Fruit fly (Drosophila melanogaster) whole organism, prepupa: ENCODE data around the gene CG2712.
A peak's percentile ranks its signal among the peaks of the same experiment; 100 is the strongest.

Source experiments
- Blimp-1 ChIP-seq: fragments of 200-800 bp; sonication (Bioruptor generic); optimal IDR thresholded peaks from 3 replicates; lab custom pipeline; 2017; ENCODE audit warnings: missing biosample characterization, missing genetic modification characterization, mild to moderate bottlenecking, moderate library complexity, missing genetic modification reagents
- CG10669 ChIP-seq: fragments of 200-800 bp; sonication (Bioruptor generic); optimal IDR thresholded peaks from 3 replicates; lab custom pipeline; 2018; ENCODE audit warnings: missing biosample characterization, mild to moderate bottlenecking, missing genetic modification characterization, moderate library complexity
- CG15336 ChIP-seq: fragments of 200-800 bp; sonication (Bioruptor generic); IDR thresholded peaks from 2 replicates; pipeline ENCODE4 v1.3.6; 2022; ENCODE audit warnings: missing biosample characterization, missing genetic modification characterization
- CG16779 ChIP-seq: fragments of 200-800 bp; sonication (Bioruptor generic); optimal IDR thresholded peaks from 3 replicates; lab custom pipeline; 2017; ENCODE audit warnings: missing biosample characterization, mild to moderate bottlenecking, missing genetic modification characterization
- CG31627 ChIP-seq: fragments of 200-800 bp; sonication (Bioruptor generic); optimal IDR thresholded peaks from 3 replicates; lab custom pipeline; 2016; ENCODE audit warnings: missing biosample characterization, missing genetic modification characterization
- CG32006 ChIP-seq: fragments of 200-800 bp; sonication (Bioruptor generic); optimal IDR thresholded peaks from 3 replicates; lab custom pipeline; 2017; ENCODE audit warnings: missing biosample characterization, mild to moderate bottlenecking, missing genetic modification characterization
- CG3919 ChIP-seq: fragments of 200-800 bp; sonication (Bioruptor generic); optimal IDR thresholded peaks from 3 replicates; lab custom pipeline; 2016; ENCODE audit warnings: missing biosample characterization, missing genetic modification characterization
- CG4318 ChIP-seq: fragments of 200-800 bp; sonication (Bioruptor generic); optimal IDR thresholded peaks from 3 replicates; lab custom pipeline; 2017; ENCODE audit warnings: missing biosample characterization, mild to moderate bottlenecking, missing genetic modification characterization
- CG6163 ChIP-seq: fragments of 200-800 bp; sonication (Bioruptor generic); IDR thresholded peaks from 3 replicates; pipeline ENCODE4 v1.3.6; 2022; ENCODE audit warnings: missing biosample characterization, missing genetic modification characterization
- CG6276 ChIP-seq: fragments of 200-800 bp; sonication (Bioruptor generic); optimal IDR thresholded peaks from 2 replicates; lab custom pipeline; 2017; ENCODE audit warnings: missing biosample characterization, mild to moderate bottlenecking, missing genetic modification characterization
- CG6808 ChIP-seq: fragments of 200-800 bp; sonication (Bioruptor generic); optimal IDR thresholded peaks from 3 replicates; lab custom pipeline; 2017; ENCODE audit warnings: missing biosample characterization, missing genetic modification characterization, mild to moderate bottlenecking, moderate library complexity, missing genetic modification reagents
- CG6854 ChIP-seq: fragments of 200-800 bp; sonication (Bioruptor generic); optimal IDR thresholded peaks from 2 replicates; lab custom pipeline; 2017; ENCODE audit warnings: missing biosample characterization, mild to moderate bottlenecking, missing genetic modification characterization
- CG8119 ChIP-seq: fragments of 200-800 bp; sonication (Bioruptor generic); IDR thresholded peaks from 3 replicates; pipeline ENCODE4 v1.3.6; 2022; ENCODE audit warnings: missing biosample characterization, missing genetic modification characterization
- CG8319 ChIP-seq: fragments of 200-800 bp; sonication (Bioruptor generic); optimal IDR thresholded peaks from 3 replicates; lab custom pipeline; 2016; ENCODE audit warnings: missing biosample characterization, missing genetic modification characterization
- Eip78C ChIP-seq: fragments of 200-800 bp; sonication (Bioruptor generic); peaks from one replicate; lab custom pipeline; 2016; ENCODE audit warnings: missing biosample characterization, missing genetic modification characterization
- Gug ChIP-seq: fragments of 200-800 bp; sonication (Bioruptor generic); IDR thresholded peaks from 2 replicates; pipeline ENCODE4 v1.3.6; 2022; ENCODE audit warnings: missing biosample characterization, missing genetic modification characterization
- Hr38 ChIP-seq: sonication (Bioruptor generic); optimal IDR thresholded peaks from 2 replicates; lab custom pipeline; 2016; ENCODE audit warnings: missing biosample characterization, missing genetic modification characterization
- Hr4 ChIP-seq: fragments of 200-800 bp; sonication (Bioruptor generic); optimal IDR thresholded peaks from 3 replicates; lab custom pipeline; 2016; ENCODE audit warnings: missing biosample characterization, missing genetic modification characterization
- OdsH ChIP-seq: fragments of 200-800 bp; sonication (Bioruptor generic); optimal IDR thresholded peaks from 3 replicates; lab custom pipeline; 2016; ENCODE audit warnings: missing biosample characterization, missing genetic modification characterization
- Sox102F ChIP-seq: fragments of 200-800 bp; sonication (Bioruptor generic); optimal IDR thresholded peaks from 2 replicates; lab custom pipeline; 2016; ENCODE audit warnings: missing biosample characterization, mild to moderate bottlenecking, missing genetic modification characterization
- Sox14 ChIP-seq: fragments of 200-800 bp; sonication (Bioruptor generic); optimal IDR thresholded peaks from 3 replicates; lab custom pipeline; 2016; ENCODE audit warnings: missing biosample characterization, missing genetic modification characterization
- Sox15 ChIP-seq: fragments of 200-800 bp; sonication (Bioruptor generic); optimal IDR thresholded peaks from 3 replicates; lab custom pipeline; 2016; ENCODE audit warnings: missing biosample characterization, missing genetic modification characterization
- achi ChIP-seq: fragments of 200-800 bp; sonication (Bioruptor generic); optimal IDR thresholded peaks from 3 replicates; lab custom pipeline; 2016; ENCODE audit warnings: missing biosample characterization, missing genetic modification characterization
- esn ChIP-seq: fragments of 200-800 bp; sonication (Bioruptor generic); optimal IDR thresholded peaks from 2 replicates; lab custom pipeline; 2016; ENCODE audit warnings: missing biosample characterization, mild to moderate bottlenecking, missing genetic modification characterization, moderate library complexity
- fd59A ChIP-seq: fragments of 200-800 bp; sonication (Bioruptor generic); optimal IDR thresholded peaks from 2 replicates; lab custom pipeline; 2017; ENCODE audit warnings: missing biosample characterization, mild to moderate bottlenecking, missing genetic modification characterization, missing genetic modification reagents
- fd85E ChIP-seq: fragments of 200-800 bp; sonication (Bioruptor generic); optimal IDR thresholded peaks from 3 replicates; lab custom pipeline; 2016; ENCODE audit warnings: missing biosample characterization, missing genetic modification characterization
- net ChIP-seq: fragments of 200-800 bp; sonication (Bioruptor generic); optimal IDR thresholded peaks from 3 replicates; lab custom pipeline; 2016; ENCODE audit warnings: missing biosample characterization, missing genetic modification characterization
- pdm3 ChIP-seq: fragments of 200-800 bp; sonication (Bioruptor generic); optimal IDR thresholded peaks from 3 replicates; lab custom pipeline; 2016; ENCODE audit warnings: missing biosample characterization, missing genetic modification characterization
- spab ChIP-seq: fragments of 200-800 bp; sonication (Bioruptor generic); optimal IDR thresholded peaks from 2 replicates; lab custom pipeline; 2017; ENCODE audit warnings: missing biosample characterization, mild to moderate bottlenecking, missing genetic modification characterization, missing genetic modification reagents
- svp ChIP-seq: fragments of 200-800 bp; sonication (Bioruptor generic); peaks from one replicate; lab custom pipeline; 2016; ENCODE audit warnings: missing biosample characterization, missing genetic modification characterization
- vri ChIP-seq: fragments of 200-800 bp; sonication (Bioruptor generic); optimal IDR thresholded peaks from 3 replicates; lab custom pipeline; 2016; ENCODE audit warnings: missing biosample characterization, mild to moderate bottlenecking, missing genetic modification characterization

The CG2712 gene

DNA sequence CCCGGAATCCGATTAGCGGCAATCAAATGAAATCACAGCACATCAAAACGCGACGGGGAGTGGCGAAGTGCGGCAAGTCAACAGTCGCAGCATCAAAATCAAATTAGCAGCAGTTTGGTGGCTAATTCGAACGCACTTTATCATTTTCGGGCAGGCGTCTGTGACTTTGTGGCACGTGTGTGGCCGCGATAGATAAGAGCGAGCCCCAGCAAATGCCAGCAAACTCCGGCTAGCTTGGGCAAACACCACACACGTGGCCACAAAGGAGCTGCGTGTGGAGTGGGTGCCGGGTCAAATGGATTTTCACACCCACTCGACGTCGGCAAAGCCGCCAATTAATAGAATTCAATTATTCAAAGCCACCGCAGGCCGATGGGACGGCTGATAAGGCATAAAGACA, 48.3 kb upstream of the CG2712 start:
- TF ChIP-seq CG31627, result no peak
- no peak for TF ChIP-seq Blimp-1 (GFP tag; lab: Kevin White, UChicago)
- TF ChIP-seq vri (GFP tag; lab: Kevin White, UChicago), result no peak
- TF ChIP-seq Sox14 (GFP tag; lab: Kevin White, UChicago), result no peak
- TF ChIP-seq svp, result no peak

DNA sequence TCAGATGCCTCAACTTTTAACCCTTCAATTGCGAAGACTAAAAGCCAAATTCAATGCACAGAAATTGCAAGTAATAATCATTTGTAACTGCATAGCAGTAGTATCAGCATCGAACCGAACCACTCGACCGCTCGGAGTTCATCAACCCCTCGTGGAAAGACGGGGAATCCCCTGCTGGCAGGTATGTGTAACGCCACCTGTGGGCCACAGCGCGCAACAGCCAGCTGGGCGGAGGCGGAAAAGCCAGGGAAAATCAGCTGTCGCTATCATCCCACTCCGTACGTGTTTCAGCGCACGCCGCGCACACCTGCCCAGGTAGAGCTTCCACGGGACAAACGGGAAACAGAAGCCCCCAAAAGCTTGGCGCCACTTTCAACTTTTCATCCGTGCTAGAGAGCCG, 47.8 kb upstream of the CG2712 start:
- TF ChIP-seq Eip78C (GFP tag; lab: Kevin White, UChicago) (no peak), fd85E (no peak), CG10669 (GFP tag; lab: Kevin White, UChicago) (no peak), CG6808 (GFP tag; lab: Kevin White, UChicago) (no peak), fd59A (GFP tag; lab: Kevin White, UChicago) (no peak), CG8119 (GFP tag; lab: Robert Waterston, UW) (no peak)

DNA sequence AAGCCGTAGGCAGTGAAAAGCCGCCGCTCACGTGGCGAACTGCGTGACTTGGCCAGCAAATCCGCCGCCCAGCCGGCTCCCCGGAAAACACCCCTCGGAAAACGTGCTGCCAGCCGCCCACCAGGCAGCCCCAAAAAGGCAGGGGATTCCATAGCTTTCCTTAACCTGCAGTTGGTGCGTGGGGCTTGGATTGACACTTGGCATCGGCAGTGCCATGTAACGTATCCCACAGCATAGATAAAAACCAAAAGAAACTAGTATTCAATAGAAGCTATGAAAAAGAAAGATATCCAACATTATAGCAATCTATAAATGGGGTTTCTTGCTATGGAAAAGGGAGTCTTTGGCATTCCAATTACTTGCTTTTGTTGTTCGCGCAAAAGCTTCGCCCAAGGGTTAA, 47.2 kb upstream of the CG2712 start:
- TF ChIP-seq CG6854 (GFP tag; lab: Kevin White, UChicago), result no peak
- no peak for TF ChIP-seq Hr38 (GFP tag; lab: Kevin White, UChicago)
- peak; percentile 39 for TF ChIP-seq CG32006
- peak; percentile 14 for TF ChIP-seq OdsH
- TF ChIP-seq Eip78C (GFP tag; lab: Kevin White, UChicago), result peak; percentile 54
- peak; percentile 11 for TF ChIP-seq pdm3
- no peak for TF ChIP-seq Sox15 (GFP tag; lab: Kevin White, UChicago)
- peak; percentile 21 for TF ChIP-seq net (GFP tag; lab: Kevin White, UChicago)
- TF ChIP-seq CG4318 (GFP tag; lab: Kevin White, UChicago), result no peak
- TF ChIP-seq CG6163 (GFP tag; lab: Robert Waterston, UW), result 0 out of 3 replicates have a peak, but pooled peaks have one; percentile 14
- TF ChIP-seq CG15336 (GFP tag; lab: Robert Waterston, UW), result peak; percentile 55
- TF ChIP-seq CG3919 (GFP tag; lab: Kevin White, UChicago), result peak; percentile 2
- no peak for TF ChIP-seq CG8319
- peak; percentile 36 for TF ChIP-seq Hr4 (GFP tag; lab: Kevin White, UChicago)
- peak; percentile 15 for TF ChIP-seq CG6276 (GFP tag; lab: Kevin White, UChicago)

- TF ChIP-seq CG31627, result no peak
- TF ChIP-seq Hr4 (GFP tag; lab: Kevin White, UChicago), result no peak
- no peak for TF ChIP-seq Gug (GFP tag; lab: Robert Waterston, UW)
- TF ChIP-seq vri (GFP tag; lab: Kevin White, UChicago), result no peak
- no peak for TF ChIP-seq spab (GFP tag; lab: Kevin White, UChicago)
- no peak for TF ChIP-seq Sox15 (GFP tag; lab: Kevin White, UChicago)
Observed at dm6 chrX:2685580-2685979, 46.7 kb upstream of the CG2712 start, which contains the start of gene per. TSS of gene per (plus strand) at chrX:2685580.

DNA sequence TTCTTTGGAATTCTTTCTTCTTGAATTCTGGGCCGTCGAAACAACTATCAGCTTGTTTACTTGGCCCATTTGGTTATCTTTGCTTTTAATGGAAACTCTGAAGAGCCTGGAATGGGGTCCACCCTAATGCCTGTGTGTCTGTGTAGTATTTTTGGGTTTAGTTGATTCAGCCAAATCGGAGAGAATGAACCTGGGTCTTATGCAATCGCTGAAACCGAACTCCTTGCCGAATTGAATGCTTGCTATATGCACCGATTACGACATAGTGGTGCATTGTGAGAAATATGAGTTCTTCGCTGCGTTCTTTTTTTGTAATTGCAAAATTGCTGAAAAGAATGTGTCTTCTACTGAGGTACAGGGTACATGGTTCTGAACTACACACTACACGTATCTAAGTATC, 45.3 kb upstream of the CG2712 start:
- TF ChIP-seq fd85E, result no peak
- TF ChIP-seq, all 60 proteins: peak for 0

dm6 chrX:2690376-2690775, 41.9 kb upstream of the CG2712 start:
- TF ChIP-seq CG8319 (no peak), fd59A (GFP tag; lab: Kevin White, UChicago) (no peak), Gug (GFP tag; lab: Robert Waterston, UW) (no peak), CG16779 (no peak), esn (GFP tag; lab: Kevin White, UChicago) (no peak), achi (GFP tag; lab: Kevin White, UChicago) (no peak), Sox102F (GFP tag; lab: Kevin White, UChicago) (no peak)
- TF ChIP-seq, all 60 proteins: peak for 0
